Worm (Caenorhabditis elegans) whole organism, mixed stage, embryonic: ENCODE measurements around the gene fbxa-184.
"Not testable (repeated sequence)": the region's sequence is repeated elsewhere in the genome, so short reads cannot be mapped to it uniquely, and the experiment has no call there.

ENCODE experiments used
- M03D4.4 ChIP-seq: sonication (generic microtip); optimal IDR thresholded peaks from 2 replicates; lab custom pipeline; 2017; ENCODE audit warnings: mild to moderate bottlenecking, missing genetic modification characterization, missing compliant biosample characterization
- blmp-1 ChIP-seq: fragments of 150-350 bp; optimal IDR thresholded peaks from 2 replicates; lab custom pipeline; 2014; ENCODE audit warnings: missing biosample characterization, missing genetic modification characterization
- ceh-39 ChIP-seq: fragments of 150-350 bp; optimal IDR thresholded peaks from 2 replicates; lab custom pipeline; 2014; ENCODE audit warnings: missing biosample characterization, missing genetic modification characterization
- ceh-43 ChIP-seq: fragments of 200-800 bp; sonication (Bioruptor generic); optimal IDR thresholded peaks from 2 replicates; lab custom pipeline; 2018; ENCODE audit warnings: mild to moderate bottlenecking, missing genetic modification characterization, moderate library complexity, missing compliant biosample characterization
- ces-1 ChIP-seq: fragments of 150-350 bp; optimal IDR thresholded peaks from 2 replicates; lab custom pipeline; 2014; ENCODE audit warnings: missing biosample characterization, missing genetic modification reagents, missing genetic modification characterization
- cnd-1 ChIP-seq: fragments of 200-800 bp; sonication (Bioruptor generic); optimal IDR thresholded peaks from 2 replicates; lab custom pipeline; 2018; ENCODE audit warnings: mild to moderate bottlenecking, missing genetic modification characterization, missing compliant biosample characterization
- drap-1 ChIP-seq: fragments of 200-800 bp; sonication (Bioruptor generic); optimal IDR thresholded peaks from 3 replicates; lab custom pipeline; 2018; ENCODE audit warnings: mild to moderate bottlenecking, missing genetic modification characterization, missing compliant biosample characterization
- elt-1 ChIP-seq: sonication (generic microtip); optimal IDR thresholded peaks from 2 replicates; lab custom pipeline; 2017; ENCODE audit warnings: missing genetic modification characterization, mild to moderate bottlenecking, missing compliant biosample characterization, antibody characterized with exemption, moderate library complexity, borderline replicate concordance; ENCODE audit not compliant: insufficient read depth
- elt-3 ChIP-seq: fragments of 150-350 bp; optimal IDR thresholded peaks from 2 replicates; lab custom pipeline; 2014; ENCODE audit warnings: missing biosample characterization, missing genetic modification characterization
- flh-1 ChIP-seq: fragments of 200-800 bp; sonication (Bioruptor generic); optimal IDR thresholded peaks from 2 replicates; lab custom pipeline; 2018; ENCODE audit warnings: mild to moderate bottlenecking, missing genetic modification characterization, moderate library complexity, missing compliant biosample characterization
- ham-2 ChIP-seq: fragments of 200-800 bp; sonication (Bioruptor generic); optimal IDR thresholded peaks from 2 replicates; lab custom pipeline; 2018; ENCODE audit warnings: mild to moderate bottlenecking, missing genetic modification characterization, missing compliant biosample characterization
- hlh-1 ChIP-seq: fragments of 150-350 bp; optimal IDR thresholded peaks from 2 replicates; lab custom pipeline; 2014; ENCODE audit warnings: missing biosample characterization, missing genetic modification reagents, missing genetic modification characterization
- lin-13 ChIP-seq: fragments of 150-350 bp; optimal IDR thresholded peaks from 2 replicates; lab custom pipeline; 2014; ENCODE audit warnings: missing biosample characterization, missing genetic modification characterization
- lsy-2 ChIP-seq: fragments of 150-350 bp; optimal IDR thresholded peaks from 2 replicates; lab custom pipeline; 2014; ENCODE audit warnings: missing biosample characterization, missing genetic modification characterization
- mab-5 ChIP-seq: fragments of 150-350 bp; optimal IDR thresholded peaks from 2 replicates; lab custom pipeline; 2014; ENCODE audit warnings: missing biosample characterization, missing genetic modification characterization
- mep-1 ChIP-seq: fragments of 150-350 bp; optimal IDR thresholded peaks from 2 replicates; lab custom pipeline; 2017; ENCODE audit warnings: missing biosample characterization, missing genetic modification reagents, missing genetic modification characterization, inconsistent platforms
- nhr-12 ChIP-seq: fragments of 150-350 bp; optimal IDR thresholded peaks from 2 replicates; lab custom pipeline; 2014; ENCODE audit warnings: missing biosample characterization, missing genetic modification characterization
- nhr-2 ChIP-seq: fragments of 150-350 bp; optimal IDR thresholded peaks from 2 replicates; lab custom pipeline; 2014; ENCODE audit warnings: missing biosample characterization, missing genetic modification characterization
- nhr-28 ChIP-seq: fragments of 150-350 bp; optimal IDR thresholded peaks from 2 replicates; lab custom pipeline; 2014; ENCODE audit warnings: missing biosample characterization, missing genetic modification characterization
- nhr-76 ChIP-seq: sonication (generic microtip); optimal IDR thresholded peaks from 2 replicates; lab custom pipeline; 2017; ENCODE audit warnings: missing biosample characterization, missing genetic modification characterization
- pha-4 ChIP-seq: fragments of 150-350 bp; optimal IDR thresholded peaks from 2 replicates; lab custom pipeline; 2018; ENCODE audit warnings: missing biosample characterization, missing genetic modification reagents, missing genetic modification characterization
- sem-2 ChIP-seq: fragments of 200-800 bp; sonication (Bioruptor generic); optimal IDR thresholded peaks from 2 replicates; lab custom pipeline; 2018; ENCODE audit warnings: mild to moderate bottlenecking, missing genetic modification characterization, missing compliant biosample characterization
- snpc-4 ChIP-seq: fragments of 150-350 bp; optimal IDR thresholded peaks from 2 replicates; lab custom pipeline; 2014; ENCODE audit warnings: missing biosample characterization, missing genetic modification characterization
- sptf-1 ChIP-seq: sonication (generic microtip); optimal IDR thresholded peaks from 2 replicates; lab custom pipeline; 2017; ENCODE audit warnings: mild to moderate bottlenecking, missing genetic modification characterization, moderate library complexity, missing compliant biosample characterization
- tbx-8 ChIP-seq: fragments of 200-800 bp; sonication (Bioruptor generic); optimal IDR thresholded peaks from 2 replicates; lab custom pipeline; 2018; ENCODE audit warnings: mild to moderate bottlenecking, missing genetic modification characterization, moderate library complexity, missing compliant biosample characterization
- unc-120 ChIP-seq: sonication (generic microtip); optimal IDR thresholded peaks from 2 replicates; lab custom pipeline; 2017; ENCODE audit warnings: missing genetic modification characterization, missing compliant biosample characterization; ENCODE audit not compliant: poor library complexity, severe bottlenecking
- unc-39 ChIP-seq: fragments of 150-350 bp; optimal IDR thresholded peaks from 2 replicates; lab custom pipeline; 2014; ENCODE audit warnings: missing biosample characterization, missing genetic modification characterization
- unc-62 ChIP-seq: fragments of 150-350 bp; optimal IDR thresholded peaks from 2 replicates; lab custom pipeline; 2014; ENCODE audit warnings: missing biosample characterization, missing genetic modification reagents, missing genetic modification characterization
- zip-8 ChIP-seq: fragments of 150-350 bp; optimal IDR thresholded peaks from 2 replicates; lab custom pipeline; 2014; ENCODE audit warnings: missing biosample characterization, missing genetic modification characterization
- ztf-11 ChIP-seq: fragments of 150-350 bp; optimal IDR thresholded peaks from 2 replicates; lab custom pipeline; 2014; ENCODE audit warnings: missing biosample characterization, missing genetic modification characterization

The fbxa-184 gene

DNA sequence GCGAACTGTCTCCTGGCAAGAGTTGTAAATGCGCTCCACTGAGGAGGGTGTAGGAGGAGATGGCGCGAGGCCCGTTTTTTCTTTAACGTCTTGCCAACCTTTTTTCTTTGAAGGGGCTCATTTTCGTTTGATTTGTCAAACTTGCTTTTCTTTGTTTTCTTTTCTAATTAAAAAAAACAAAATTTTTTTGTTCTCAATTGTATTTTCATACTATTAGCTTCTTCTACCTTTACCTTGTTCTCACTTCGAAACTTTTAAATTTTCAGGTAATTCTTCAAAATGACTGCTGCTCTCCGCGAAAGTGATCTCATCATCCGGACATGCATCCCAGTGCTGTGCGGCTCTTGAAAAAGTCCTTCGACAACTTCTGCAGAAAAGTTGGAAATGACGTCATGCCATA lies at the start of gene fbxa-184:
TSS of gene fbxa-184 (plus strand) at position 301 of the 400 bp plus-strand sequence.
- TF ChIP-seq hlh-1 (no peak), pha-4 (tag; lab: Kevin White, UChicago) (no peak), nhr-12 (tag; lab: Kevin White, UChicago) (no peak)

ce11 chrII:1660888-1661287 lies 49.2 kb upstream of the fbxa-184 start, which contains the start of gene ZC204.13:
ZC204.13 (minus strand) TSS chrII:1660988.
- TF ChIP-seq cnd-1; lsy-2 (tag; lab: Kevin White, UChicago); mep-1: not testable (repeated sequence)

DNA sequence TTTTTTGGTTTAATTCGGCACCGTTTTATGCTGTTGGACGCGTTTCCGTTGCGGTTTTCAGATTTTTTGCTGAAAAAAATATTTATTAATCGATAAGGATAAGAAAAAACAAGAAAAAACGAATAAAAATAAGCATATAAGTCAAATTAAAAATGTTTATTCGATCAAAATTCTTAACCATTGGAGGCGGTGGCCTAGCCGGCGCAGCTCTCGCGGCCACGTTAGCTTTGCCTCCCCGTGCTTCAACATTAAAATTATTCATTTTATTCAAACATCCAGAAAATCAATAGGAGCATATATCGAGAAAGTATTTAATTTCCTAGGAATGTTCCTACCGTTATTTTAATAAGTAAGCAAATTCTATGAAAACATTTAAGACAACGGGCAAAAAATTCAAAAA lies 47.2 kb upstream of the fbxa-184 start, which contains the start of gene ZC204.14:
TSS of gene ZC204.14 (minus strand) at position 69 of the 400 bp plus-strand sequence.
- no peak for TF ChIP-seq lin-13
- no peak for TF ChIP-seq blmp-1 (tag; lab: Kevin White, UChicago)
- TF ChIP-seq unc-39 (tag; lab: Kevin White, UChicago): no peak
- no peak for TF ChIP-seq mep-1
- TF ChIP-seq ceh-39 (tag; lab: Kevin White, UChicago): no peak
- TF ChIP-seq nhr-2 (tag; lab: Kevin White, UChicago): no peak
- TF ChIP-seq tbx-8 (GFP tag; lab: Kevin White, UChicago): no peak
- no peak for TF ChIP-seq zip-8
- TF ChIP-seq M03D4.4 (tag; lab: Kevin White, UChicago): no peak
- no peak for TF ChIP-seq nhr-76 (tag; lab: Kevin White, UChicago)
- TF ChIP-seq pha-4 (tag; lab: Kevin White, UChicago): no peak
- TF ChIP-seq elt-3 (tag; lab: Kevin White, UChicago): no peak
- TF ChIP-seq drap-1 (GFP tag; lab: Kevin White, UChicago): no peak
- no peak for TF ChIP-seq flh-1
- TF ChIP-seq ztf-11 (tag; lab: Kevin White, UChicago): no peak
- TF ChIP-seq elt-1 (tag; lab: Kevin White, UChicago): no peak

- TF ChIP-seq nhr-28 (tag; lab: Kevin White, UChicago) (no peak), zip-8 (peak; percentile 8), nhr-76 (tag; lab: Kevin White, UChicago) (no peak), nhr-2 (tag; lab: Kevin White, UChicago) (no peak), ceh-39 (tag; lab: Kevin White, UChicago) (peak; percentile 93), cnd-1 (peak; percentile 21), pha-4 (tag; lab: Kevin White, UChicago) (peak; percentile 31), ztf-11 (tag; lab: Kevin White, UChicago) (peak; percentile 45), tbx-8 (GFP tag; lab: Kevin White, UChicago) (no peak), mep-1 (peak; percentile 10), drap-1 (GFP tag; lab: Kevin White, UChicago) (no peak)
Observed at ce11 chrII:1663516-1663915, 46.5 kb upstream of the fbxa-184 start, which contains the start of gene duxl-1. duxl-1 (plus strand) TSS chrII:1663699.

DNA sequence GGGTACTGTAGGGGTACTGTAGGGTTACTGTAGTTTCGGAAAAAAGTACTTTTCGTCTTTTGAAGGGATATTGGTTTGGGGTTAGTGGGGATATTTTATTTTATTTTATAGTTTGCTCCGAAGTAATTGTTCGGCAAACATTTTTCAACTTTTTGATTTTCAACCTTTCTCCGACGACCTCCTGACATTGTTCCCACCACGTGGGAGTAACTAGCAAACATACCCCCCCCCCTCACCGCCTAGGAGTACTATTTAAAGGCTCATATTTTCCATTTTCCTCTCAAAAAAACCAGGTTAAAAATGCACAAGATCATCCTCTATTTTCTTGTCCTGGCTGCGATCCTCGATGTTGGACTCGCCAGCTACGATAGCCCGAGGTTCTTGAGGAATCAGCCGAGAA lies 44.0 kb upstream of the fbxa-184 start, which contains the start of gene srlf-29:
TSS of gene srlf-29 (plus strand) at position 301 of the 400 bp plus-strand sequence.
- TF ChIP-seq nhr-12 (tag; lab: Kevin White, UChicago) (no peak), sptf-1 (tag; lab: Kevin White, UChicago) (no peak), sem-2 (no peak), ces-1 (GFP tag; lab: Kevin White, UChicago) (no peak), ceh-39 (tag; lab: Kevin White, UChicago) (no peak)

- TF ChIP-seq nhr-2 (tag; lab: Kevin White, UChicago) (no peak), zip-8 (no peak), lsy-2 (tag; lab: Kevin White, UChicago) (no peak), unc-62 (GFP tag; lab: Kevin White, UChicago) (no peak), ztf-11 (tag; lab: Kevin White, UChicago) (no peak), ham-2 (GFP tag; lab: Kevin White, UChicago) (no peak), tbx-8 (GFP tag; lab: Kevin White, UChicago) (no peak), sptf-1 (tag; lab: Kevin White, UChicago) (no peak), mab-5 (tag; lab: Kevin White, UChicago) (no peak), unc-120 (tag; lab: Kevin White, UChicago) (no peak), snpc-4 (tag; lab: Kevin White, UChicago) (no peak), drap-1 (GFP tag; lab: Kevin White, UChicago) (no peak), ceh-43 (GFP tag; lab: Kevin White, UChicago) (no peak), pha-4 (tag; lab: Kevin White, UChicago) (no peak), M03D4.4 (tag; lab: Kevin White, UChicago) (no peak), cnd-1 (no peak), nhr-28 (tag; lab: Kevin White, UChicago) (no peak), mep-1 (no peak), elt-1 (tag; lab: Kevin White, UChicago) (no peak), elt-3 (tag; lab: Kevin White, UChicago) (no peak)
Observed at ce11 chrII:1668913-1669312, 41.1 kb upstream of the fbxa-184 start, which contains the start of gene srw-97. srw-97 (minus strand) TSS chrII:1669013.
